Fruit fly (Drosophila melanogaster) whole organism, embryonic: Measurements from ENCODE around the gene CG31797.

Experiments
- Abd-B ChIP-seq: fragments of 200-800 bp; sonication (Bioruptor generic); optimal IDR thresholded peaks from 2 replicates; lab custom pipeline; 2018; ENCODE audit warnings: missing biosample characterization, mild to moderate bottlenecking, missing genetic modification characterization, moderate library complexity
- CG1024 ChIP-seq: fragments of 200-800 bp; sonication (Bioruptor generic); IDR thresholded peaks from 2 replicates; pipeline ENCODE4 v1.3.6; 2022; ENCODE audit warnings: missing biosample characterization, missing genetic modification characterization
- CG11695 ChIP-seq: fragments of 200-800 bp; sonication (Bioruptor generic); IDR thresholded peaks from 3 replicates; pipeline ENCODE4 v1.3.6; 2022; ENCODE audit warnings: missing biosample characterization, missing genetic modification characterization
- CG12155 ChIP-seq: fragments of 200-800 bp; sonication (Bioruptor generic); optimal IDR thresholded peaks from 3 replicates; lab custom pipeline; 2016; ENCODE audit warnings: missing biosample characterization, missing genetic modification characterization
- CG13123 ChIP-seq: fragments of 200-800 bp; sonication (Bioruptor generic); optimal IDR thresholded peaks from 2 replicates; lab custom pipeline; 2016; ENCODE audit warnings: missing biosample characterization, missing genetic modification characterization
- CG13424 ChIP-seq: fragments of 200-800 bp; sonication (Bioruptor generic); optimal IDR thresholded peaks from 2 replicates; lab custom pipeline; 2019; ENCODE audit warnings: missing biosample characterization, mild to moderate bottlenecking, missing genetic modification characterization, moderate library complexity
- CG13775 ChIP-seq: fragments of 200-800 bp; sonication (Bioruptor generic); optimal IDR thresholded peaks from 3 replicates; lab custom pipeline; 2017; ENCODE audit warnings: missing biosample characterization, mild to moderate bottlenecking, missing genetic modification characterization
- CG1529 ChIP-seq: fragments of 200-800 bp; sonication (Bioruptor generic); optimal IDR thresholded peaks from 3 replicates; lab custom pipeline; 2018; ENCODE audit warnings: missing biosample characterization, missing genetic modification characterization
- CG17186 ChIP-seq: fragments of 200-800 bp; sonication (Bioruptor generic); optimal IDR thresholded peaks from 3 replicates; lab custom pipeline; 2017; ENCODE audit warnings: missing biosample characterization, missing genetic modification reagents, missing genetic modification characterization
- CG17361 ChIP-seq: fragments of 200-800 bp; sonication (Bioruptor generic); IDR thresholded peaks from 3 replicates; pipeline ENCODE4 v1.3.6; 2022; ENCODE audit warnings: missing biosample characterization, missing genetic modification characterization
- CG18262 ChIP-seq: fragments of 200-800 bp; optimal IDR thresholded peaks from 3 replicates; lab custom pipeline; 2019; ENCODE audit warnings: missing biosample characterization, mild to moderate bottlenecking, missing genetic modification characterization, moderate library complexity
- CG2875 ChIP-seq: fragments of 200-800 bp; sonication (Bioruptor generic); optimal IDR thresholded peaks from 2 replicates; lab custom pipeline; 2017; ENCODE audit warnings: missing biosample characterization, mild to moderate bottlenecking, missing genetic modification characterization, missing genetic modification reagents
- CG30431 ChIP-seq: fragments of 200-800 bp; sonication (Bioruptor generic); optimal IDR thresholded peaks from 2 replicates; lab custom pipeline; 2017; ENCODE audit warnings: missing biosample characterization, missing genetic modification characterization
- CG3065 ChIP-seq: fragments of 200-800 bp; sonication (Bioruptor generic); optimal IDR thresholded peaks from 2 replicates; lab custom pipeline; 2016; ENCODE audit warnings: missing biosample characterization, missing genetic modification characterization
- CG32772 ChIP-seq: fragments of 200-800 bp; sonication (Bioruptor generic); IDR thresholded peaks from 2 replicates; pipeline ENCODE4 v1.3.6; 2022; ENCODE audit warnings: missing biosample characterization, missing genetic modification characterization
- CG3726 ChIP-seq: fragments of 200-800 bp; sonication (Bioruptor generic); IDR thresholded peaks from 3 replicates; pipeline ENCODE4, ENCODE4 v1.3.6; 2022; ENCODE audit warnings: missing biosample characterization, missing genetic modification characterization
- CG3838 ChIP-seq: fragments of 200-800 bp; sonication (Bioruptor generic); optimal IDR thresholded peaks from 3 replicates; lab custom pipeline; 2016; ENCODE audit warnings: missing biosample characterization, missing genetic modification characterization
- CG4707 ChIP-seq: fragments of 200-800 bp; sonication (Bioruptor generic); optimal IDR thresholded peaks from 2 replicates; lab custom pipeline; 2018; ENCODE audit warnings: missing biosample characterization, mild to moderate bottlenecking, missing genetic modification characterization, moderate library complexity
- CG4730 ChIP-seq: fragments of 200-800 bp; sonication (Bioruptor generic); IDR thresholded peaks from 2 replicates; pipeline ENCODE4 v1.3.6; 2022; ENCODE audit warnings: missing biosample characterization, missing genetic modification characterization
- CG4854 ChIP-seq: fragments of 200-800 bp; sonication (Bioruptor generic); optimal IDR thresholded peaks from 2 replicates; lab custom pipeline; 2016; ENCODE audit warnings: missing biosample characterization, missing genetic modification characterization, inconsistent platforms
- CG7271 ChIP-seq: fragments of 200-800 bp; sonication (Bioruptor generic); optimal IDR thresholded peaks from 2 replicates; lab custom pipeline; 2018; ENCODE audit warnings: missing biosample characterization, mild to moderate bottlenecking, missing genetic modification characterization, moderate library complexity
- CG7357 ChIP-seq: fragments of 200-800 bp; sonication (Bioruptor generic); IDR thresholded peaks from 3 replicates; pipeline ENCODE4 v1.3.6; 2022; ENCODE audit warnings: missing biosample characterization, missing genetic modification characterization
- CG7839 ChIP-seq: fragments of 200-800 bp; sonication (Bioruptor generic); optimal IDR thresholded peaks from 3 replicates; lab custom pipeline; 2018; ENCODE audit warnings: missing biosample characterization, mild to moderate bottlenecking, missing genetic modification characterization, moderate library complexity
- Chrac-16 ChIP-seq: fragments of 200-800 bp; sonication (Bioruptor generic); optimal IDR thresholded peaks from 3 replicates; lab custom pipeline; 2016; ENCODE audit warnings: missing biosample characterization, missing genetic modification characterization
- Eip74EF ChIP-seq, 2 experiments: fragments of 200-800 bp in 1 of 2; fragments of >200 bp in 1 of 2; sonication (Bioruptor generic) in 1 of 2; optimal IDR thresholded peaks; 2 replicates each; lab custom pipeline; 2017 to 2019; ENCODE audit warnings: missing biosample characterization in 2 of 2, missing genetic modification characterization in 2 of 2, mild to moderate bottlenecking in 1 of 2, moderate library complexity in 1 of 2
- Fer3 ChIP-seq: fragments of 200-800 bp; sonication (Bioruptor generic); optimal IDR thresholded peaks from 2 replicates; lab custom pipeline; 2018; ENCODE audit warnings: missing biosample characterization, mild to moderate bottlenecking, missing genetic modification characterization, moderate library complexity
- NC2α ChIP-seq: fragments of 200-800 bp; sonication (Bioruptor generic); optimal IDR thresholded peaks from 2 replicates; lab custom pipeline; 2016; ENCODE audit warnings: missing biosample characterization, missing genetic modification characterization
- Optix ChIP-seq: fragments of 200-800 bp; sonication (Bioruptor generic); IDR thresholded peaks from 3 replicates; pipeline ENCODE4 v1.3.6; 2022; ENCODE audit warnings: missing biosample characterization, missing genetic modification characterization
- Sox102F ChIP-seq: fragments of 200-800 bp; sonication (Bioruptor generic); optimal IDR thresholded peaks from 2 replicates; lab custom pipeline; 2018; ENCODE audit warnings: missing biosample characterization, mild to moderate bottlenecking, missing genetic modification characterization, moderate library complexity
- Sry-δ ChIP-seq: fragments of 200-800 bp; sonication (Bioruptor generic); optimal IDR thresholded peaks from 2 replicates; lab custom pipeline; 2016; ENCODE audit warnings: missing biosample characterization, missing genetic modification characterization
- chinmo ChIP-seq: fragments of 200-800 bp; sonication (Bioruptor generic); IDR thresholded peaks from 4 replicates; pipeline ENCODE4 v1.3.6; 2022; ENCODE audit warnings: missing biosample characterization, missing genetic modification characterization; ENCODE audit not compliant: partially characterized antibody
- esg ChIP-seq: fragments of 200-800 bp; sonication (Bioruptor generic); conservative IDR thresholded peaks from 2 replicates; pipeline ENCODE4 v1.3.6; 2022; ENCODE audit warnings: missing biosample characterization, missing genetic modification characterization
- exex ChIP-seq: fragments of 200-800 bp; sonication (Bioruptor generic); optimal IDR thresholded peaks from 4 replicates; lab custom pipeline; 2018; ENCODE audit warnings: missing biosample characterization, mild to moderate bottlenecking, missing genetic modification characterization, moderate library complexity
- fd64A ChIP-seq: fragments of 200-800 bp; sonication (Bioruptor generic); optimal IDR thresholded peaks from 3 replicates; lab custom pipeline; 2018; ENCODE audit warnings: missing biosample characterization, mild to moderate bottlenecking, missing genetic modification characterization
- fru ChIP-seq: fragments of >200 bp; optimal IDR thresholded peaks from 2 replicates; lab custom pipeline; 2017
- gro ChIP-seq: fragments of 200-800 bp; sonication (Bioruptor generic); optimal IDR thresholded peaks from 2 replicates; lab custom pipeline; 2016; ENCODE audit warnings: missing biosample characterization, missing genetic modification characterization
- gsb ChIP-seq: fragments of 200-800 bp; sonication (Bioruptor generic); IDR thresholded peaks from 2 replicates; pipeline ENCODE4 v1.3.6; 2022; ENCODE audit warnings: missing biosample characterization, missing genetic modification characterization
- hbn ChIP-seq: fragments of 200-800 bp; sonication (Bioruptor generic); IDR thresholded peaks from 2 replicates; pipeline ENCODE4 v1.3.6; 2022; ENCODE audit warnings: missing biosample characterization, missing genetic modification characterization; ENCODE audit not compliant: partially characterized antibody
- maf-S ChIP-seq: fragments of 200-800 bp; sonication (Bioruptor generic); optimal IDR thresholded peaks from 2 replicates; lab custom pipeline; 2016; ENCODE audit warnings: missing biosample characterization, missing genetic modification characterization
- peb ChIP-seq: fragments of 200-800 bp; sonication (Bioruptor generic); IDR thresholded peaks from 2 replicates; pipeline ENCODE4 v1.3.6; 2022; ENCODE audit warnings: missing biosample characterization, missing genetic modification characterization
- prd ChIP-seq, 3 experiments: fragments of >200 bp in 2 of 3; fragments of 200-800 bp in 1 of 3; sonication (Bioruptor generic) in 1 of 3; optimal IDR thresholded peaks in 2 of 3; IDR thresholded peaks in 1 of 3; 2 replicates in 2 of 3; 3 replicates in 1 of 3; pipeline versions ENCODE4 v1.3.6 to Lab custom; 2017 to 2022; ENCODE audit warnings: missing biosample characterization in 1 of 3, missing genetic modification characterization in 1 of 3
- pros ChIP-seq: fragments of 200-800 bp; sonication (Bioruptor generic); optimal IDR thresholded peaks from 3 replicates; lab custom pipeline; 2019; ENCODE audit warnings: missing biosample characterization, mild to moderate bottlenecking, missing genetic modification characterization, moderate library complexity
- ranshi ChIP-seq: fragments of 200-800 bp; sonication (Bioruptor generic); IDR thresholded peaks from 2 replicates; pipeline ENCODE4 v1.3.6; 2022; ENCODE audit warnings: missing biosample characterization, missing genetic modification characterization
- run ChIP-seq: fragments of 200-800 bp; sonication (Bioruptor generic); optimal IDR thresholded peaks from 3 replicates; lab custom pipeline; 2018; ENCODE audit warnings: missing biosample characterization, mild to moderate bottlenecking, missing genetic modification characterization
- sens-2 ChIP-seq: fragments of 200-800 bp; sonication (Bioruptor generic); IDR thresholded peaks from 2 replicates; pipeline ENCODE4 v1.3.6; 2022; ENCODE audit warnings: missing biosample characterization, missing genetic modification characterization
- shn ChIP-seq: fragments of 200-800 bp; sonication (Bioruptor generic); optimal IDR thresholded peaks from 3 replicates; lab custom pipeline; 2016; ENCODE audit warnings: missing biosample characterization, missing genetic modification characterization
- tll ChIP-seq, 2 experiments: fragments of 200-800 bp in 1 of 2; fragments of >200 bp in 1 of 2; sonication (Bioruptor generic) in 1 of 2; optimal IDR thresholded peaks; 2 replicates each; lab custom pipeline; 2017 to 2019; ENCODE audit warnings: missing biosample characterization in 2 of 2, missing genetic modification characterization in 2 of 2, mild to moderate bottlenecking in 1 of 2, moderate library complexity in 1 of 2

CG31797 gene

DNA sequence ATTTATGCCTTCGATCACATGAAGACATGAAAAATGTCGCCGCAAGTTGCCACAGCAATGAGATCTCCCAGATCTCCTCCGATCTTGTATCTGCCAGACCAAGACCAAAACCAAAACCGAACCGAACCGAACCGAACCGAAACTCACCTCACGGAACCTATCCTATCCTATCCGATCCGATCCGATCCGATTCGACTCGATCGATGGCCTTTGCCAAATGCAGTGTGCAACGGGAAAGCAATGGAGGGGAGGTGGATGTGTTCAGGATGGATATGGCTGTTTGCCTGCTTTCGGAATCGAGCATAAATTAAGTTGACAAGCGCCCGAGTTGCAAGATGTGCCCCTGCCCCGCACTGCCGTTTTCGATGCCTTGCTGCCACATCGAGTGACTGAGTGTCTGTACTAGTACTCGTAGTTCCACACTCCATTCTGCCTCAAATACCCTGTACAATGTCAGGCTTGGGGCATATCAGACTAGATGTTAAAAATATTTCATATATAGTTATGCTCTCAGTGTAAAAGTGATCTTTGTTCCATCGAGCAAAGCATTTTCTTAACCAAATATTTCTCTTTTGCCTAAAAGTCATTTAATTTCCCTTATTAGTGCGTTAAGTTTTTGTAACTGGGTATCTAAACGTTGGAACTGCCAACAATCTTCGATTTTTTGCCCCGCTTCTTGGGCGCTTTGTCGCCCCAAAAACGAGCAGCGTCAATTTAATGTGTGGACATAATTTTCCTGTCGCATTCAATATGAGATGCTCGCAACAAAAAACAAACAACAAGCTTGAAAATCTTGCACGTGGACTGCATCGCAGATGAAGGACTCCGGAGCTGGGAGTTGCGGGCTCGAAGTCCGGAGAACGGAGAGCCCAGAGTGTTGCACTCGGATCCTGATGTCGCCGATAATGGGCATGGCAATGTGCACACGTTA is 35.8 kb downstream of the CG31797 start (continued):
- TF ChIP-seq CG18262 (peak; percentile 90), sens-2 (GFP tag; lab: Robert Waterston, UW) (peak; percentile 77), Sry-δ (GFP tag; lab: Kevin White, UChicago) (peak; percentile 44), CG7839 (tag; lab: Kevin White, UChicago) (peak; percentile 86), CG3065 (GFP tag; lab: Kevin White, UChicago) (peak; percentile 63), CG30431 (GFP tag; lab: Kevin White, UChicago) (peak; percentile 81), chinmo (no peak), Eip74EF (GFP tag; optimal IDR thresholded peaks at IDR 0.05; lab: Kevin White, UChicago) (peak in 1 of 2 experiments; percentile 72), maf-S (GFP tag; lab: Kevin White, UChicago) (peak; percentile 19), fru (lab: Kevin White, UChicago) (no peak), gro (GFP tag; lab: Kevin White, UChicago) (no peak), exex (tag; lab: Kevin White, UChicago) (no peak), CG13424 (tag; lab: Kevin White, UChicago) (peak; percentile 75), Abd-B (GFP tag; lab: Kevin White, UChicago) (peak; percentile 83), CG11695 (peak; percentile 56; the same call in 1 of the 3 replicates), shn (GFP tag; lab: Kevin White, UChicago) (peak; percentile 64), Fer3 (tag; lab: Kevin White, UChicago) (peak; percentile 13), CG1529 (peak; percentile 71), run (tag; lab: Kevin White, UChicago) (peak; percentile 23), CG4730 (GFP tag; lab: Robert Waterston, UW) (peak; percentile 64), CG2875 (GFP tag; lab: Kevin White, UChicago) (peak; percentile 74), CG4707 (GFP tag; lab: Kevin White, UChicago) (peak; percentile 60), CG1024 (GFP tag; lab: Robert Waterston, UW) (peak; percentile 74; the same call in 1 of the 2 replicates), CG12155 (GFP tag; lab: Kevin White, UChicago) (peak; percentile 64), hbn (GFP tag; lab: Robert Waterston, UW) (no peak), Sox102F (peak; percentile 85), tll (GFP tag; optimal IDR thresholded peaks at IDR 0.05; lab: Kevin White, UChicago) (no peak), esg (GFP tag; lab: Robert Waterston, UW) (peak; percentile 69), pros (GFP tag; lab: Kevin White, UChicago) (no peak), CG7271 (tag; lab: Kevin White, UChicago) (peak; percentile 44), CG17186 (peak; percentile 33), Optix (GFP tag; lab: Robert Waterston, UW) (peak; percentile 79), CG4854 (peak; percentile 67), CG3726 (GFP tag; lab: Robert Waterston, UW) (peak; percentile 67; the same call in 1 of the 3 replicates), peb (peak; percentile 76), CG7357 (GFP tag; lab: Robert Waterston, UW) (peak; percentile 70; the same call in 2 of the 3 replicates), ranshi (GFP tag; lab: Robert Waterston, UW) (peak; percentile 55; the same call in 1 of the 2 replicates), gsb (no peak), NC2α (GFP tag; lab: Kevin White, UChicago) (peak; percentile 62), Chrac-16 (peak; percentile 88), fd64A (GFP tag; lab: Kevin White, UChicago) (peak; percentile 21), CG13123 (GFP tag; lab: Kevin White, UChicago) (peak; percentile 67), CG32772 (GFP tag; lab: Robert Waterston, UW) (peak; percentile 83), prd (optimal IDR thresholded peaks at IDR 0.05; lab: Kevin White, UChicago) (no peak), prd (GFP tag; IDR thresholded peaks at IDR 0.05; lab: Robert Waterston, UW) (peak; percentile 92; the same call in 2 of the 3 replicates), CG13775 (GFP tag; lab: Kevin White, UChicago) (peak; percentile 82), CG3838 (GFP tag; lab: Kevin White, UChicago) (peak; percentile 40), CG17361 (GFP tag; lab: Robert Waterston, UW) (peak; percentile 84)
